Fruit fly (Drosophila melanogaster): ENCODE data around the gene CG31431.

DNA sequence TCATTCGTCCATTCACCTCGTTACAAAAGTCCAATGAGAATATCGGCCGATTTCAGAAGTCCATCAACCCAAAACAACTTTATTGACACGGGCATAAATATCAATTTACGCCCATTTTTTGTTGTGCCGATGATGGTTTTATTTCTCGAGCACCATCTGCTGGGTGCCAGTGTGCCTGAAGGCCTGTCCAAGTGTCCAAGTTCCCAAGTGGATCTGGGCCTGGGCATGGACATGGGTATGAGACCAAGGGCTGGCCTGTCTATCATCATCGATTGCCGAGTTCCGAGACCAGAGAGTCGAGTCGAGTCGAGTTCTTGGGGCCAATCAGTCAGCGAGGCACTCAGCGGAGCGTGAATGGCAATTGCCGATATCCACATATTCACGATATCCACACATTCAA is 38.3 kb upstream of the CG31431 start, which contains the start of gene Gr93a:
- TF ChIP-seq Hnf4 (GFP tag; optimal IDR thresholded peaks at IDR 0.05) = no peak
- no peak for TF ChIP-seq CG32264 (GFP tag; optimal IDR thresholded peaks at IDR 0.05)
- no peak for TF ChIP-seq Hr78 (GFP tag; optimal IDR thresholded peaks at IDR 0.05)
- TF ChIP-seq rgr (GFP tag; optimal IDR thresholded peaks at IDR 0.05) = no peak
- no peak for TF ChIP-seq woc (GFP tag; optimal IDR thresholded peaks at IDR 0.05)
